Fruit fly (Drosophila melanogaster) whole organism, prepupa: ENCODE measurements around the gene CG32563.

Experiments used
- Hr4 ChIP-seq: fragments of 200-800 bp; sonication (Bioruptor generic); optimal IDR thresholded peaks from 3 replicates; lab custom pipeline; 2016; ENCODE audit warnings: missing biosample characterization, missing genetic modification characterization
- dsx ChIP-seq: fragments of 200-800 bp; optimal IDR thresholded peaks from 3 replicates; lab custom pipeline; 2019; ENCODE audit warnings: missing biosample characterization, mild to moderate bottlenecking, missing genetic modification characterization, moderate library complexity; ENCODE audit not compliant: poor library complexity, severe bottlenecking
- salr ChIP-seq, 2 experiments: fragments of 200-800 bp; sonication (Bioruptor generic); optimal IDR thresholded peaks; 3 replicates each; lab custom pipeline; 2016 to 2018; ENCODE audit warnings: missing biosample characterization in 2 of 2, missing genetic modification characterization in 2 of 2, mild to moderate bottlenecking in 1 of 2

DNA sequence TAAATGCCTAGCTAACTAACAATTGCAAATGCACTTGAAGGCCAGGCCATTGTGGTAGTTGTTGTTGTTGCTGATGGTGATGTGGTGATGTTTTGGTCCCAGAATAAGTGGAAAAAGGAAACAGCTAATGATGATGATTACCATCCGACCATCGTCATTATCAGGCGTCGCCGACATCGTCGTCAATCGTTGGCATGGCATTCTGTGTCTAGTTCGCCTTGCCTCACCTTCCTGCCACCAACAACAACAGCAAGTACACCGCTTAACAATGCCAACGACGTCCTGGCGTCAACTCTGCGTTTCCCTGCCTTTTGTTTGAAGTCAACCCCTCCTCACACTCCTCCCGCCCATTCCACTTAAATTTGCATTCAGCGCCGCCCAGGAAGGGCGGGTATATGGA, 30.6 kb upstream of the CG32563 start:
- TF ChIP-seq salr (GFP tag; optimal IDR thresholded peaks at IDR 0.05; lab: Kevin White, UChicago) (no peak), Hr4 (no peak), dsx (GFP tag; lab: Kevin White, UChicago) (no peak)
